Worm (Caenorhabditis elegans): ENCODE data around the gene wdr-20.

wdr-20 gene

DNA sequence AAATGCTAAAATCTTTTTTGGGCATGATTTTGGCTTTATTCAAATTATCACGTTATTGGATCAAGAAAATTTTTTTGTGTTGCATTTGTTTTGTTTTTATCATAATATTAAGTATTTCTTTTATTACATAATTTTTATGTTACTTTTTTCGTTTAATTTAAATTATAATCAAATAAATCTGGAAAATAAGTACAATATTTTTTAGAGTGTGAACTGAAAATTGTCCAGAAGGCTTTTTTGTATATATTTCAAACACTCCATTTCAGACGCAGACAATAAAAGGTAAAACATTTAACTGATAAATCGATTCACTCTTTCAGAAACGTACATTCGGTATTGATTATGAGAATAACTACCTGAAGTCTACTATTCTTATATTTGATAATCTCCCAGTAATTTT, 26.6 kb downstream of the wdr-20 start, which contains the start of gene C08B6.11:
Gene C08B6.11 (plus strand): TSS at position 301 of the 400 bp plus-strand sequence.
- no peak for TF ChIP-seq W03F9.2 (tag; optimal IDR thresholded peaks at IDR 0.05)

DNA sequence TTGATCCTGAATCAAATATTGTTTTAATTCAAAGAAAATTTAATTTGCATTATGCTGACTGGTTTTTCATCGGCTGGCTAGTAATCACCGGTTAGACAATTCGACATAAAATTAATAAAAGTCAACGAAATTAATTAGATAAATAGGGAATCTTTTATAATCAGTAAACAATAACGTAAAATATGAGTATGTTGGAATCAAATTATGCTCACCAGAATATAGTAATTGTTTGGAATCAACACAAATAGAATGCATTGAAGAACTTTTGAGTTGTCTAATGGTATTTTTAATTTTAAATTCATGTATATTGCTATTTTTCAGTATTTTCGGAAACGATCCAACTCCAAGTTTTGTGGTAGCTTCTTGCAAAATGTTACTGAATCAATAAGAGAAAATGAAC, 28.5 kb downstream of the wdr-20 start, which contains the start of gene C08B6.2:
Gene C08B6.2 (plus strand): TSS at position 301 of the 400 bp plus-strand sequence.
- TF ChIP-seq him-1 (tag; optimal IDR thresholded peaks at IDR 0.05): no peak
- TF ChIP-seq W03F9.2 (tag; optimal IDR thresholded peaks at IDR 0.05): no peak
- TF ChIP-seq dao-5 (tag; optimal IDR thresholded peaks at IDR 0.05): no peak

DNA sequence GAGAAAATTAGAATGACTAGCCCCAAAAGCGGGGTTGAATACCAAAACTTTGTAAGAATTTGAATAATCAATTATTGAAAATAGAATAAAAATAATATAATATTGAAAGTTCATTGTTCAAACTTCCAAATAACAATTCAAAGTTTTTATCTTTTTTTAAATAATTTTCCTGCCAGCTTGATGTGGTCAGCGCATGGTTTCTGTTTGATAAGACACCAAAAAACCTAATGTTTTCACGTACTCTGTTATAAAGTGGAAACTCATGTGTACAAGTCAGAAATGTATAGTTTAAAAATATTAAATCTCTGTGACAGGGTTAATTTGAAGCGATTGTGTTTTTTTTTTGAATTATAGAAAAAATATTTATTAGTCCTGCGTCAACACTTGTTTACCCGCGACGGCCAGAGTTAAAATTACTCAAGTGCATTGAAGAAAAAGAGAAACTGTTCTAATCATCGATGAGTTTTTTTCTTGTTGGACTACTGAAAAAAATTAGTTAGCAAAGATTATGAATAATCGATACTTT, 29.1 kb downstream of the wdr-20 start, which contains the start of gene ugt-17:
Gene ugt-17 (minus strand): TSS at position 180 of the 526 bp plus-strand sequence.
- TF ChIP-seq dao-5 (tag; optimal IDR thresholded peaks at IDR 0.05) (no peak), W03F9.2 (tag; optimal IDR thresholded peaks at IDR 0.05) (no peak), him-1 (tag; optimal IDR thresholded peaks at IDR 0.05) (no peak)

DNA sequence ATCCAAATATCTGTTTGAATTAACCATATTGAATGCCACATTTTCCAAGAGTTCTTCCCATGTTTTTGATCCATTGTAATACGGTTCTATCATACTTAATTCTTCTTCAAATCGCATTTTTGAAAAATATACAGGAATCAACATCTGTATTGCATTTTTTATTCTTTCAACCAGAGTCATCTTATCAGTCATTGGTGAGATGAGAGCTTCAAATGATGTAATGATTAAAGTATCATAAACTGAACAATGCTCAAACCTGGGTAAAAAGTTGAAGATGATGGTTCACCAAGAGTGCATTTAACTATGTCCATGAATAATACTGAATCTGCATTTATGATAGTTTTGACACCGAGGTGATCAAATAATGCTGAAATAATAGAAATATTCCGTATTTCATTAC, 30.1 kb downstream of the wdr-20 start:
- TF ChIP-seq W03F9.2 (tag; optimal IDR thresholded peaks at IDR 0.05): no peak
- TF ChIP-seq him-1 (tag; optimal IDR thresholded peaks at IDR 0.05): no peak
- TF ChIP-seq dao-5 (tag; optimal IDR thresholded peaks at IDR 0.05): no peak

DNA sequence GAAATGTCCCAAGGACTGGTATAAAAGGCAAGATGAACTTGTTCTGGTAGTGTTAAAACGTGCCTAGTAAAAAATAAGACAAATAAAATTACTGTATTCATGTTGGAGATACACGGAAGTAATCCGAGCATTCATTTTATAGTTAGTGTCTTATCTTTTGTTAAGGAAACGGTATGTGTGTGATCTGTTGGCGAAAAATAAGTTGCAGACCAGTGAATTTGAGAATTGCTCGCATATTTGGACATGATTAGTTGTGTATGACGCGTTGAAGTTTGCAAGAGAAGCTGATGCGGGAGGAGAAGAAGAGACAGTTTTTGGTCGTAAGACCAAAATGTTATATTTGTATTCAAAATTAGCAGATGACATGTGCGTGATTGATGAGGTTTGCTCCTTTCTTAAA, 32.0 kb downstream of the wdr-20 start, which contains the start of gene C08B6.14:
Gene C08B6.14 (minus strand): TSS at position 101 of the 400 bp plus-strand sequence.
- TF ChIP-seq W03F9.2 (tag; optimal IDR thresholded peaks at IDR 0.05): no peak
- no peak for TF ChIP-seq dao-5 (tag; optimal IDR thresholded peaks at IDR 0.05)
- TF ChIP-seq him-1 (tag; optimal IDR thresholded peaks at IDR 0.05): no peak

DNA sequence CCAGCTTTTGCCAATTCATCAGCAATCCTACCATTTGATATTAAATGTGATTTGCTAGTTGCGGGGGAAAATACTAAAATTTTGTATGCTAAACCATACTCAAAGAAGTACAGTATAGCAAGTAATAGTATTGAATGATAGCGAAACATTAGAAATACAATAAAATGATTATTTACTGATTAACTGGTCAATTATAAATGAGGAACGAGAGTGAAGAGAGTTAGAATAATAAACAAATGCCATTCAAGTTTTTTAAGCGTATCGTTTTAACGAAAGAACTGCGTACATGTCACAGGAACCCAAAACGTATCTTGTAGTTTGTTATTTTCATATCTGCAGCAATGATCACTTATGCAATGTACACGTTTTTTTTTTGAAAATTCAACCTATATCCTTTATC, 35.5 kb downstream of the wdr-20 start, which contains the start of gene ugt-47:
Gene ugt-47 (minus strand): TSS at position 169 of the 400 bp plus-strand sequence.
- no peak for TF ChIP-seq dao-5 (tag; optimal IDR thresholded peaks at IDR 0.05)
- no peak for TF ChIP-seq W03F9.2 (tag; optimal IDR thresholded peaks at IDR 0.05)
- TF ChIP-seq him-1 (tag; optimal IDR thresholded peaks at IDR 0.05): no peak

DNA sequence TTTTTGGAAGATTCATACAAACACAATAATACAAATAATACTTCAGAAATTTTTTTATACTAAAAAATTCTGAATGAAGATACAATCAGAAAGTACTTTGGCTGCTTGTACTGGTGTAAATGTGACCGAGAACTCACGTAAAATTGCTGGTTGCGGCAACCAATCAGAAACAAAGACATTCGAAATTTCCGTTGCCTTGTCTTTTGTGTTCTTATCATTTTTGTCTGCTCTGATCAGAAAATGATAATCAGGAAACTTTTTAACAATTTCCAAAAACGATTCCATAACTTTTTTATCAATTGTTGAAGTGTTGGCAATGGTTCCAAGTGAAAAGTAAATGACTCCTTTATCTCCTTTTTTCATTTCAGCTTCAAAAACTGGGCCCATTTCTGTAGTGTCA, 37.0 kb downstream of the wdr-20 start:
- TF ChIP-seq him-1 (tag; optimal IDR thresholded peaks at IDR 0.05): no peak
- TF ChIP-seq dao-5 (tag; optimal IDR thresholded peaks at IDR 0.05): no peak
- TF ChIP-seq W03F9.2 (tag; optimal IDR thresholded peaks at IDR 0.05): no peak

DNA sequence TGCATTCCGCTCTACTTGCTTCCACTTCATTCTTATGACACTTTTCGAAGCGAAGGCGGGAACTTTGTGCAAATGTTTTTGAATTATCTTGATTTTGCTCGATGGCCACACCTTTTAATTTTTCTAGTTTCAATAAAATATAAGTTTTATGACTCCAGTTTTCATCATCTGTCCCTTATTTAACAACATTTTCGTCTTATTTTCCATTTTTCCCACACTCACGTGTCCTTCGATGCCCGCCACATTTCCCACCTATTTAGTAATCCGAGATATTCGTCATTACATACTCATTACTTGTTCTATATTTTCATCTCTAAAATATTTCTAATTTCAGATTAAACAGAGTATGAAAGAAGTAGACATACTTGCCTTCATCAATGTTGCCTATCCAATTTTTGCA, 39.6 kb downstream of the wdr-20 start, which contains the start of gene srd-49:
Gene srd-49 (plus strand): TSS at position 301 of the 400 bp plus-strand sequence.
- TF ChIP-seq W03F9.2 (tag; optimal IDR thresholded peaks at IDR 0.05): no peak
- no peak for TF ChIP-seq him-1 (tag; optimal IDR thresholded peaks at IDR 0.05)
- TF ChIP-seq dao-5 (tag; optimal IDR thresholded peaks at IDR 0.05): no peak

DNA sequence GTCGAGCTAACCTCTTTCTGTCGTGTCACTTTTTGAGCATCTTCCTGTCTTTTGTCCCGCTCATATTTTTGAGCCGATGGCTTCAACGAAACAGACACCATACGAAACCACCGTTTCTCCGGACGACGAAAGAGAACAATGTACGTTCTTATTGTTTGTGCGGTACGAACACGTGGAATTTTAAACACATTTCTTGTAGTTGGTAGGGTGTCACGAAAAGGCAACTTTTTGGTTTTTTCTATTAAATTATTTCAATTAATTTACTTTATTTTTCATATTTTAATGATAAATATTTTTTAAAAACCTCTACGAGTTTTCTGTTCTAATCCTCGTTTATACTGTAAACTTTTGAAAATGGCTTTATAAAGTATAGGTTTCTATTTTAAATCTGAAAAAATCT, 42.8 kb downstream of the wdr-20 start, which contains the start of gene R04B5.11:
Gene R04B5.11 (minus strand): TSS at position 101 of the 400 bp plus-strand sequence.
- TF ChIP-seq W03F9.2 (tag; optimal IDR thresholded peaks at IDR 0.05) (no peak), him-1 (tag; optimal IDR thresholded peaks at IDR 0.05) (no peak), dao-5 (tag; optimal IDR thresholded peaks at IDR 0.05) (no peak)

DNA sequence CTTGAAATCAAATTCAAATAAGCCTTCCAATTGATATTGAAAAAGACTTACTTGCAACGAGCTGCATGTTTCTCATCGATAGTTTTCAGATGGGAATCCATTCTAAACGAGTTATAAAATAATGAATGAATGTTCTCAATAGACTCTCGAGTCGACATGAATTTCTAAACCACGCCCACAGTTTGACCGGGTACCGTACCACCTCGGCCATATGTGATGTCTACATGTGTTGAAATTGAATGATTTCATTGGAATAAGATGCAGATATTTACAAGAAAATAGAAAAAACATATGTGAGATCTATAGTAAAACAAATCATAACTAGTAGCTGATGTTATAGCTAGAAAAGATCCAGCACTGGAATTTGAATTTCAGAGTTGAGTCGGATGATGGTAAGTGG, 43.5 kb downstream of the wdr-20 start, which contains the start of gene R04B5.7:
Gene R04B5.7 (minus strand): TSS at position 101 of the 400 bp plus-strand sequence.
- TF ChIP-seq W03F9.2 (tag; optimal IDR thresholded peaks at IDR 0.05) (no peak), him-1 (tag; optimal IDR thresholded peaks at IDR 0.05) (no peak), dao-5 (tag; optimal IDR thresholded peaks at IDR 0.05) (no peak)

DNA sequence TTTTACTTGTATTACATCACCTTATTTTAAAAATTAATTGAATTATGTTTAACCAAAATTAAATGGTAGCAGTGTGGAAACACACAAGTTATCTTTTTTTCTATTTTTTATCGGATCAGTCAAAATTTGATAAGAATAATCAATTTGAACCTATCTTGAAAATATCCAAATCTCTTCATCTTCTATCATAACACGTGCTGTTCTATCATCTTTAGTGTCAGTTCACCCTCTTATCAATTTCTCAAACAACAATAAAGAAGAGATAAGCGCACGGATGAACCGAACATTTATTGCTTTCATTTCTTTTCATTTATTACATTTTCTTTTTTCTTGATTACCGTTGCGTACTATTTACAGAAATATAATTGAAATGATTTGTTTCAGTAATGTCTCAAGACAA, 46.9 kb downstream of the wdr-20 start, which contains the start of gene R04B5.5:
Gene R04B5.5 (plus strand): TSS at position 378 of the 400 bp plus-strand sequence.
- TF ChIP-seq W03F9.2 (tag; optimal IDR thresholded peaks at IDR 0.05) (no peak), him-1 (tag; optimal IDR thresholded peaks at IDR 0.05) (no peak), dao-5 (tag; optimal IDR thresholded peaks at IDR 0.05) (no peak)

DNA sequence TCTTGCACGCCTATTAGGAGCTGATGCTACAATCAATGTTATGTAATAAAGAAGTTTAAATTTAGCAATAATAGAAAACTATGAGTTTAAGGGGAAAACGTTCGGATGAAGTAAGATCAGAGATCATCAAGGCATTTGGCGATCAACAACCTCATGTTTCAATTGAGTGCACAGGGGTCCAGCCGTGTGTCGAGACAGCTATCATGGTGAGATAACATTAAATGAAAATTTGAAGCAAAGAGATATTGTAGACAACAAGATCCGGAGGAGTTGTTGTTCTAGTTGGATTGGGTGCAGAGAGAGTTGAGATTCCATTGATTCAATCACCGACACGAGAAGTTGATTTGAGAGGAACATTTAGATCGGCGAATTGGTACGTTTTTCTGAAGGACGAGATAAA, 47.8 kb downstream of the wdr-20 start:
- TF ChIP-seq dao-5 (tag; optimal IDR thresholded peaks at IDR 0.05) (no peak), W03F9.2 (tag; optimal IDR thresholded peaks at IDR 0.05) (no peak), him-1 (tag; optimal IDR thresholded peaks at IDR 0.05) (no peak)

DNA sequence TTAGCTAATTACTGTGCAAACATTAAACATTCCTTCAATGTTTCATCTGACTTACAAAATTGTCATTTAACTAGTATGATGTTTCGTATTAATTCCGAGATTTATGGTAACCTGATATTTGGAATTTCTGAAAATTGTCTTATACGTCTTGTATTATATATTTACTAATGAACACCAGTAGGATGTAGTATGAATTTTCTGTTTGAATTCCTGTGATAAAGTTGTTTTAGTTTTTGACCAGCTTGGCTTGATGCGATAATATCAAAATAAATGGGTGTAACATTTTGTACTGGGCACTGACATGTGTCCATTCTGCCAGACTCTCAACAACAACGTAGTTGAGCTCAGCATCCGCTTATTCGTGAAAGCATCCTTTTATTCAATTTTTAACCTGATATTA, 49.1 kb downstream of the wdr-20 start, which contains the start of gene R04B5.6:
Gene R04B5.6 (plus strand): TSS at position 301 of the 400 bp plus-strand sequence.
- TF ChIP-seq W03F9.2 (tag; optimal IDR thresholded peaks at IDR 0.05) (no peak), dao-5 (tag; optimal IDR thresholded peaks at IDR 0.05) (no peak), him-1 (tag; optimal IDR thresholded peaks at IDR 0.05) (no peak)

DNA sequence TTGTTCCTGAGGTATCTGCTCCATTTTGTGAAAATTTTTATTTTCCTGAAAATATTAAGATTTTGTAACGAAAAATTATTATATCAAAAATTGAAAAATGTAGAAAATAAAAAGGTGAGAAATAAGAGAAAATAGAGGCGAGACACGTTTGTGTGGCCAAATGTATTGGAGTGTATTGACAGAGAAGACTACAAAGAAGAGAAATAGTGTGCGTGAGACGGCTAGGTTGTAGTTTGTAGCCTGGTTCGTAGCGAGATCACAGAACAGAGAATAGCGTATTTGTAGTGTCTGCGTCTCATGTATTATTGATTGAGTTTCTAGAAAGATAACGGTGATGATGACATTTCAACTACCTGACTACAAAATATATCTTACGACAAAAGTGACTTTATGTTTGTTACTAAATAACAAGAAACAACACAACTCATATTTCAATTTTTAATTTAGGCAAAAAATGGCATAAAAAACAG, 49.9 kb downstream of the wdr-20 start, which contains the start of gene nhr-12:
Gene nhr-12 (minus strand): TSS at position 51 of the 470 bp plus-strand sequence.
- TF ChIP-seq dao-5 (tag; optimal IDR thresholded peaks at IDR 0.05) (no peak), W03F9.2 (tag; optimal IDR thresholded peaks at IDR 0.05) (no peak), him-1 (tag; optimal IDR thresholded peaks at IDR 0.05) (no peak)

Measured in whole organism, L4/young adult.